Fruit fly (Drosophila melanogaster) whole organism, embryonic: ENCODE results near the gene wuho.

Experiments used
- Antp ChIP-seq: fragments of 200-800 bp; sonication (Bioruptor generic); optimal IDR thresholded peaks from 3 replicates; lab custom pipeline; 2016; ENCODE audit warnings: missing biosample characterization, missing genetic modification characterization
- Bgb ChIP-seq: fragments of 200-800 bp; sonication (Bioruptor generic); IDR thresholded peaks from 2 replicates; pipeline ENCODE4 v1.3.6; 2022; ENCODE audit warnings: missing biosample characterization, missing genetic modification characterization; ENCODE audit not compliant: partially characterized antibody
- CG10321 ChIP-seq: fragments of 200-800 bp; sonication (Bioruptor generic); IDR thresholded peaks from 2 replicates; pipeline ENCODE4 v1.3.6; 2022; ENCODE audit warnings: missing biosample characterization, missing genetic modification characterization
- CG11398 ChIP-seq: fragments of 200-800 bp; sonication (Bioruptor generic); optimal IDR thresholded peaks from 2 replicates; lab custom pipeline; 2016; ENCODE audit warnings: missing biosample characterization, missing genetic modification characterization
- CG12769 ChIP-seq: fragments of 200-800 bp; sonication (Bioruptor generic); optimal IDR thresholded peaks from 2 replicates; lab custom pipeline; 2019; ENCODE audit warnings: missing biosample characterization, mild to moderate bottlenecking, missing genetic modification characterization, moderate library complexity
- CG13296 ChIP-seq: fragments of 200-800 bp; sonication (Bioruptor generic); optimal IDR thresholded peaks from 3 replicates; lab custom pipeline; 2018; ENCODE audit warnings: missing biosample characterization, mild to moderate bottlenecking, missing genetic modification characterization
- CG13624 ChIP-seq: fragments of 200-800 bp; sonication (Bioruptor generic); optimal IDR thresholded peaks from 2 replicates; lab custom pipeline; 2016; ENCODE audit warnings: missing biosample characterization, missing genetic modification characterization
- CG14441 ChIP-seq: fragments of 200-800 bp; sonication (Bioruptor generic); IDR thresholded peaks from 2 replicates; pipeline ENCODE4 v1.3.6; 2022; ENCODE audit warnings: missing biosample characterization, missing genetic modification characterization
- CG14860 ChIP-seq: fragments of 200-800 bp; sonication (Bioruptor generic); IDR thresholded peaks from 3 replicates; pipeline ENCODE4 v1.3.6; 2022; ENCODE audit warnings: missing biosample characterization, missing genetic modification characterization; ENCODE audit not compliant: partially characterized antibody
- CG1792 ChIP-seq: fragments of 200-800 bp; sonication (Bioruptor generic); optimal IDR thresholded peaks from 2 replicates; lab custom pipeline; 2016; ENCODE audit warnings: missing biosample characterization, missing genetic modification characterization
- CG2120 ChIP-seq: fragments of 200-800 bp; sonication (Bioruptor generic); optimal IDR thresholded peaks from 3 replicates; lab custom pipeline; 2016; ENCODE audit warnings: missing biosample characterization, missing genetic modification characterization
- CG33557 ChIP-seq: fragments of 200-800 bp; sonication (Bioruptor generic); optimal IDR thresholded peaks from 2 replicates; lab custom pipeline; 2019; ENCODE audit warnings: missing biosample characterization, mild to moderate bottlenecking, missing genetic modification characterization, moderate library complexity
- CG3407 ChIP-seq: fragments of 200-800 bp; sonication (Bioruptor generic); optimal IDR thresholded peaks from 2 replicates; lab custom pipeline; 2018; ENCODE audit warnings: missing biosample characterization, mild to moderate bottlenecking, missing genetic modification characterization
- CG34376 ChIP-seq: fragments of 200-800 bp; sonication (Bioruptor generic); optimal IDR thresholded peaks from 2 replicates; lab custom pipeline; 2018; ENCODE audit warnings: missing biosample characterization, mild to moderate bottlenecking, missing genetic modification characterization
- CG4617 ChIP-seq: fragments of 200-800 bp; sonication (Bioruptor generic); optimal IDR thresholded peaks from 3 replicates; lab custom pipeline; 2016; ENCODE audit warnings: missing biosample characterization, missing genetic modification characterization, borderline replicate concordance
- CG4854 ChIP-seq: fragments of 200-800 bp; sonication (Bioruptor generic); optimal IDR thresholded peaks from 2 replicates; lab custom pipeline; 2016; ENCODE audit warnings: missing biosample characterization, missing genetic modification characterization, inconsistent platforms
- CG6813 ChIP-seq: fragments of 200-800 bp; sonication (Bioruptor generic); optimal IDR thresholded peaks from 2 replicates; lab custom pipeline; 2017; ENCODE audit warnings: missing biosample characterization, missing genetic modification characterization, mild to moderate bottlenecking, moderate library complexity, missing genetic modification reagents
- CG7963 ChIP-seq: fragments of 200-800 bp; sonication (Bioruptor generic); IDR thresholded peaks from 3 replicates; pipeline ENCODE4 v1.3.6; 2022; ENCODE audit warnings: missing biosample characterization, missing genetic modification characterization; ENCODE audit not compliant: partially characterized antibody
- CG9609 ChIP-seq: fragments of 200-800 bp; sonication (Bioruptor generic); optimal IDR thresholded peaks from 3 replicates; lab custom pipeline; 2016; ENCODE audit warnings: missing biosample characterization, missing genetic modification characterization
- D ChIP-seq, 2 experiments: fragments of 200-800 bp in 1 of 2; fragments of >200 bp in 1 of 2; sonication (Bioruptor generic) in 1 of 2; optimal IDR thresholded peaks; 2 replicates in 1 of 2; 3 replicates in 1 of 2; lab custom pipeline; 2017; ENCODE audit warnings: mild to moderate bottlenecking in 1 of 2, missing biosample characterization in 1 of 2, missing genetic modification characterization in 1 of 2, missing genetic modification reagents in 1 of 2
- Dll ChIP-seq: fragments of 200-800 bp; sonication (Bioruptor generic); IDR thresholded peaks from 4 replicates; pipeline ENCODE4 v1.3.6; 2022; ENCODE audit warnings: missing biosample characterization, missing genetic modification characterization; ENCODE audit not compliant: partially characterized antibody
- Doc3 ChIP-seq: fragments of 200-800 bp; sonication (Bioruptor generic); IDR thresholded peaks from 3 replicates; pipeline ENCODE4 v1.3.6; 2022; ENCODE audit warnings: missing biosample characterization, missing genetic modification characterization; ENCODE audit not compliant: partially characterized antibody
- Dref ChIP-seq: fragments of 200-800 bp; sonication (Bioruptor generic); IDR thresholded peaks from 2 replicates; pipeline ENCODE4 v1.3.6; 2022; ENCODE audit warnings: missing biosample characterization, missing genetic modification characterization
- GATAe ChIP-seq: fragments of 200-800 bp; sonication (Bioruptor generic); conservative IDR thresholded peaks from 2 replicates; pipeline ENCODE4 v1.3.6; 2022; ENCODE audit warnings: missing biosample characterization, missing genetic modification characterization
- HLH4C ChIP-seq: fragments of 200-800 bp; sonication (Bioruptor generic); IDR thresholded peaks from 3 replicates; pipeline ENCODE4 v1.3.6; 2022; ENCODE audit warnings: missing biosample characterization, missing genetic modification characterization; ENCODE audit not compliant: partially characterized antibody
- Scr ChIP-seq: fragments of 200-800 bp; sonication (Bioruptor generic); IDR thresholded peaks from 2 replicates; pipeline ENCODE4 v1.3.6; 2022; ENCODE audit warnings: missing biosample characterization, missing genetic modification characterization; ENCODE audit not compliant: partially characterized antibody
- Sox102F ChIP-seq: fragments of 200-800 bp; sonication (Bioruptor generic); optimal IDR thresholded peaks from 2 replicates; lab custom pipeline; 2018; ENCODE audit warnings: missing biosample characterization, mild to moderate bottlenecking, missing genetic modification characterization, moderate library complexity
- Sry-β ChIP-seq: fragments of 200-800 bp; sonication (Bioruptor generic); optimal IDR thresholded peaks from 2 replicates; lab custom pipeline; 2018; ENCODE audit warnings: missing biosample characterization, mild to moderate bottlenecking, missing genetic modification characterization, moderate library complexity
- al ChIP-seq: fragments of 200-800 bp; sonication (Bioruptor generic); IDR thresholded peaks from 2 replicates; pipeline ENCODE4 v1.3.6; 2022; ENCODE audit warnings: missing biosample characterization, missing genetic modification characterization
- bcd ChIP-seq: fragments of 200-800 bp; sonication (Bioruptor generic); optimal IDR thresholded peaks from 2 replicates; lab custom pipeline; 2017; ENCODE audit warnings: missing biosample characterization, mild to moderate bottlenecking, missing genetic modification characterization
- ci ChIP-seq: fragments of 200-800 bp; sonication (Bioruptor generic); IDR thresholded peaks from 3 replicates; pipeline ENCODE4 v1.3.6; 2022; ENCODE audit warnings: missing biosample characterization, missing genetic modification characterization
- croc ChIP-seq: fragments of 200-800 bp; sonication (Bioruptor generic); conservative IDR thresholded peaks from 3 replicates; pipeline ENCODE4 v1.3.6; 2022; ENCODE audit warnings: missing biosample characterization, missing genetic modification characterization
- crol ChIP-seq: fragments of 200-800 bp; sonication (Bioruptor generic); IDR thresholded peaks from 2 replicates; pipeline ENCODE4 v1.3.6; 2022; ENCODE audit warnings: missing biosample characterization, missing genetic modification characterization
- danr ChIP-seq: fragments of 200-800 bp; sonication (Bioruptor generic); IDR thresholded peaks from 2 replicates; pipeline ENCODE4 v1.3.6; 2022; ENCODE audit warnings: missing biosample characterization, missing genetic modification characterization
- dmrt99B ChIP-seq: fragments of 200-800 bp; sonication (Bioruptor generic); optimal IDR thresholded peaks from 2 replicates; lab custom pipeline; 2018; ENCODE audit warnings: missing biosample characterization, mild to moderate bottlenecking, missing genetic modification characterization, moderate library complexity
- eve ChIP-seq, 2 experiments: fragments of >200 bp; optimal IDR thresholded peaks; 2 replicates each; lab custom pipeline; 2017; ENCODE audit warnings: missing biosample characterization in 2 of 2, missing genetic modification characterization in 2 of 2
- gfzf ChIP-seq: fragments of 200-800 bp; sonication (Bioruptor generic); optimal IDR thresholded peaks from 2 replicates; lab custom pipeline; 2016; ENCODE audit warnings: missing biosample characterization, mild to moderate bottlenecking, missing genetic modification characterization, moderate library complexity
- lov ChIP-seq, 2 experiments: fragments of 200-800 bp in 1 of 2; fragments of >200 bp in 1 of 2; sonication (Bioruptor generic) in 1 of 2; IDR thresholded peaks in 1 of 2; optimal IDR thresholded peaks in 1 of 2; 2 replicates in 1 of 2; 3 replicates in 1 of 2; pipeline versions ENCODE4 v1.3.6 to Lab custom; 2017 to 2022; ENCODE audit warnings: missing biosample characterization in 1 of 2, missing genetic modification characterization in 1 of 2
- mirr ChIP-seq: fragments of 200-800 bp; sonication (Bioruptor generic); optimal IDR thresholded peaks from 3 replicates; lab custom pipeline; 2018; ENCODE audit warnings: missing biosample characterization, mild to moderate bottlenecking, missing genetic modification characterization
- p53 ChIP-seq: fragments of 200-800 bp; sonication (Bioruptor generic); optimal IDR thresholded peaks from 2 replicates; lab custom pipeline; 2016; ENCODE audit warnings: missing biosample characterization, missing genetic modification characterization
- pan ChIP-seq, 4 experiments: fragments of >200 bp in 3 of 4; fragments of 200-800 bp in 1 of 4; sonication (Bioruptor generic) in 1 of 4; optimal IDR thresholded peaks in 3 of 4; IDR thresholded peaks in 1 of 4; 2 replicates each; pipeline versions ENCODE4 v1.3.6 to Lab custom; 2017 to 2022; ENCODE audit warnings: missing biosample characterization in 2 of 4, missing genetic modification characterization in 2 of 4, mixed read lengths in 1 of 4
- ro ChIP-seq: fragments of 200-800 bp; sonication (Bioruptor generic); IDR thresholded peaks from 2 replicates; pipeline ENCODE4 v1.3.6; 2022; ENCODE audit warnings: missing biosample characterization, missing genetic modification characterization
- salm ChIP-seq: fragments of 200-800 bp; sonication (Bioruptor generic); optimal IDR thresholded peaks from 2 replicates; lab custom pipeline; 2018; ENCODE audit warnings: missing biosample characterization, mild to moderate bottlenecking, missing genetic modification characterization
- sr ChIP-seq: fragments of 200-800 bp; sonication (Bioruptor generic); IDR thresholded peaks from 3 replicates; pipeline ENCODE4 v1.3.6; 2022; ENCODE audit warnings: missing biosample characterization, missing genetic modification characterization
- ssp ChIP-seq: fragments of 200-800 bp; sonication (Bioruptor generic); IDR thresholded peaks from 2 replicates; pipeline ENCODE4 v1.3.6; 2022; ENCODE audit warnings: missing biosample characterization, missing genetic modification characterization
- tgo ChIP-seq: fragments of 200-800 bp; sonication (Bioruptor generic); IDR thresholded peaks from 3 replicates; pipeline ENCODE4 v1.3.6; 2022; ENCODE audit warnings: missing biosample characterization, missing genetic modification characterization
- zen ChIP-seq: fragments of 200-800 bp; sonication (Bioruptor generic); optimal IDR thresholded peaks from 3 replicates; lab custom pipeline; 2018; ENCODE audit warnings: missing biosample characterization, mild to moderate bottlenecking, missing genetic modification characterization, moderate library complexity
- zf30C ChIP-seq: fragments of 200-800 bp; sonication (Bioruptor generic); optimal IDR thresholded peaks from 3 replicates; lab custom pipeline; 2018; ENCODE audit warnings: missing biosample characterization, mild to moderate bottlenecking, missing genetic modification characterization

Gene wuho

DNA sequence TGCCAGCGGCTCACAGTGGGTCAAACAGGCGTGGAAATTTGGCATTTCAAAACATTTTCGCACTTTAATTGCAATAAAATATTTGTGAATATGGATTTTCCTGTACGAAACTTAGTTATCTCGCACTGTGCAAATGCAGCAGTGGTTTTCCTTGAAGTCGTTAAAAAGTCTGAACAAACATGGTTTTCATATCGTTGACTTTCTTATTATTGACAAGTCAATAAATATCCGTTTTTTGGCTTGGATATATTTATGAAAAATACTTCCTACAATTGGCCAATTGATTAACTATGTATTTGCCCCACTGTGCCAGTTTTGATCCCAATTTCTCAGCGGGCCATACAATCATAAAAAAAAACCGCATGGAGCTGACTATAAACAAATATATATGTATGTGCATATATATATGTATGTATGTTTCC is 22.4 kb upstream of the wuho start (continued):
- TF ChIP-seq zf30C (no peak), Doc3 (no peak), bcd (GFP tag; lab: Kevin White, UChicago) (peak; percentile 96), Dref (GFP tag; lab: Robert Waterston, UW) (0 out of 2 replicates have a peak, but pooled peaks have one; percentile 23), CG14441 (GFP tag; lab: Robert Waterston, UW) (peak; percentile 95), lov (optimal IDR thresholded peaks at IDR 0.05; lab: Kevin White, UChicago) (no peak), lov (GFP tag; IDR thresholded peaks at IDR 0.05; lab: Robert Waterston, UW) (peak; percentile 89), sr (GFP tag; lab: Robert Waterston, UW) (peak; percentile 81), HLH4C (GFP tag; lab: Robert Waterston, UW) (no peak; the same call in 2 of the 3 replicates), ro (GFP tag; lab: Robert Waterston, UW) (peak; percentile 83), ci (GFP tag; lab: Robert Waterston, UW) (peak; percentile 95), CG3407 (GFP tag; lab: Kevin White, UChicago) (peak; percentile 93), GATAe (GFP tag; lab: Robert Waterston, UW) (peak; percentile 76), crol (GFP tag; lab: Robert Waterston, UW) (peak; percentile 45; the same call in 1 of the 2 replicates), CG13624 (GFP tag; lab: Kevin White, UChicago) (peak; percentile 92), Bgb (GFP tag; lab: Robert Waterston, UW) (no peak), zen (tag; lab: Kevin White, UChicago) (peak; percentile 86), salm (tag; lab: Kevin White, UChicago) (peak; percentile 97), mirr (GFP tag; lab: Kevin White, UChicago) (peak; percentile 75), CG11398 (GFP tag; lab: Kevin White, UChicago) (peak; percentile 89), CG13296 (GFP tag; lab: Kevin White, UChicago) (peak; percentile 95), p53 (GFP tag; lab: Kevin White, UChicago) (peak; percentile 84), CG9609 (peak; percentile 95), dmrt99B (peak; percentile 99), gfzf (GFP tag; lab: Kevin White, UChicago) (peak; percentile 4), CG1792 (GFP tag; lab: Kevin White, UChicago) (peak; percentile 85), CG14860 (GFP tag; lab: Robert Waterston, UW) (peak; percentile 52; the same call in 2 of the 3 replicates), CG4854 (GFP tag; lab: Kevin White, UChicago) (peak; percentile 93), CG12769 (tag; lab: Kevin White, UChicago) (peak; percentile 93), eve (GFP tag; optimal IDR thresholded peaks at IDR 0.05; lab: Kevin White, UChicago) (no peak), CG10321 (GFP tag; lab: Robert Waterston, UW) (peak; percentile 67), Antp (GFP tag; lab: Kevin White, UChicago) (peak; percentile 96), CG4617 (GFP tag; lab: Kevin White, UChicago) (peak; percentile 87), D (optimal IDR thresholded peaks at IDR 0.05; lab: Kevin White, UChicago) (no peak), D (GFP tag; optimal IDR thresholded peaks at IDR 0.05; lab: Kevin White, UChicago) (peak; percentile 96), pan (optimal IDR thresholded peaks at IDR 0.05; lab: Kevin White, UChicago) (no peak), pan (GFP tag; optimal IDR thresholded peaks at IDR 0.05 in 1 of 2, IDR thresholded peaks at IDR 0.05 in 1 of 2) (peak in 1 of 2 experiments; percentile 95), CG34376 (GFP tag; lab: Kevin White, UChicago) (peak; percentile 86), croc (peak; percentile 94), ssp (GFP tag; lab: Robert Waterston, UW) (peak; percentile 84), Scr (GFP tag; lab: Robert Waterston, UW) (0 out of 2 replicates have a peak, but pooled peaks have one; percentile 33), Dll (GFP tag; lab: Robert Waterston, UW) (no peak), CG7963 (GFP tag; lab: Robert Waterston, UW) (no peak), CG2120 (GFP tag; lab: Kevin White, UChicago) (peak; percentile 94), CG6813 (GFP tag; lab: Kevin White, UChicago) (peak; percentile 93), danr (GFP tag; lab: Robert Waterston, UW) (peak; percentile 93), tgo (GFP tag; lab: Robert Waterston, UW) (peak; percentile 95), Sox102F (GFP tag; lab: Kevin White, UChicago) (peak; percentile 99), CG33557 (GFP tag; lab: Kevin White, UChicago) (peak; percentile 65), al (GFP tag; lab: Robert Waterston, UW) (peak; percentile 86), Sry-β (GFP tag; lab: Kevin White, UChicago) (peak; percentile 62)
